Worm (Caenorhabditis elegans) whole organism, L4 larva: ENCODE data around the gene sek-3.

Experiments
- F26F4.8 ChIP-seq: fragments of 200-800 bp; sonication (Bioruptor generic); conservative IDR thresholded peaks from 2 replicates; pipeline ENCODE4 v1.3.6; 2022; ENCODE audit warnings: missing genetic modification characterization, missing compliant biosample characterization
- F49E8.2 ChIP-seq: sonication (generic microtip); optimal IDR thresholded peaks from 2 replicates; lab custom pipeline; 2016; ENCODE audit warnings: missing compliant biosample characterization, mild to moderate bottlenecking, missing genetic modification characterization, borderline replicate concordance
- R02D3.7 ChIP-seq: fragments of 150-350 bp; sonication (generic microtip); optimal IDR thresholded peaks from 3 replicates; lab custom pipeline; 2014; ENCODE audit warnings: missing biosample characterization, missing genetic modification characterization
- T20F7.1 ChIP-seq: fragments of 200-800 bp; sonication (Bioruptor generic); optimal IDR thresholded peaks from 2 replicates; lab custom pipeline; 2018; ENCODE audit warnings: mild to moderate bottlenecking, missing genetic modification characterization, missing compliant biosample characterization
- T26A8.4 ChIP-seq: fragments of 200-800 bp; sonication (Bioruptor generic); IDR thresholded peaks from 2 replicates; pipeline ENCODE4 v1.3.6; 2022; ENCODE audit warnings: missing genetic modification characterization, missing compliant biosample characterization
- aha-1 ChIP-seq: fragments of 150-350 bp; peaks from one replicate; lab custom pipeline; 2014; ENCODE audit warnings: missing biosample characterization, missing genetic modification characterization
- aly-2 ChIP-seq: sonication (generic microtip); optimal IDR thresholded peaks from 2 replicates; lab custom pipeline; 2018; ENCODE audit warnings: missing biosample characterization, missing genetic modification characterization
- attf-4 ChIP-seq: sonication (generic microtip); optimal IDR thresholded peaks from 3 replicates; lab custom pipeline; 2017; ENCODE audit warnings: missing biosample characterization, missing genetic modification characterization
- ceh-20 ChIP-seq: fragments of 200-800 bp; sonication (Bioruptor generic); IDR thresholded peaks from 2 replicates; pipeline ENCODE4 v1.3.6; 2022; ENCODE audit warnings: missing genetic modification reagents, missing genetic modification characterization, missing compliant biosample characterization
- ceh-62 ChIP-seq: sonication (generic microtip); optimal IDR thresholded peaks from 2 replicates; lab custom pipeline; 2017; ENCODE audit warnings: missing biosample characterization, missing genetic modification characterization
- ctbp-1 ChIP-seq: fragments of 200-800 bp; sonication (Bioruptor generic); IDR thresholded peaks from 2 replicates; pipeline ENCODE4 v1.3.6; 2022; ENCODE audit warnings: missing genetic modification reagents, missing genetic modification characterization, missing compliant biosample characterization
- daf-16 ChIP-seq, 3 experiments: sonication (generic microtip); optimal IDR thresholded peaks; 2 replicates each; lab custom pipeline; 2016 to 2017; ENCODE audit warnings: missing genetic modification characterization in 3 of 3, missing genetic modification reagents in 3 of 3, mild to moderate bottlenecking in 2 of 3, missing compliant biosample characterization in 2 of 3, missing biosample characterization in 1 of 3, moderate library complexity in 1 of 3
- daf-19 ChIP-seq: fragments of 200-800 bp; sonication (Bioruptor generic); conservative IDR thresholded peaks from 2 replicates; pipeline ENCODE4 v1.3.6; 2022; ENCODE audit warnings: missing genetic modification characterization, missing compliant biosample characterization
- daf-8 ChIP-seq: fragments of 200-800 bp; sonication (Bioruptor generic); IDR thresholded peaks from 2 replicates; pipeline ENCODE4 v1.3.6; 2022; ENCODE audit warnings: missing genetic modification characterization, missing compliant biosample characterization
- dmd-6 ChIP-seq: fragments of 200-800 bp; sonication (Bioruptor generic); IDR thresholded peaks from 2 replicates; pipeline ENCODE4 v1.3.6; 2022; ENCODE audit warnings: missing genetic modification reagents, missing genetic modification characterization, missing compliant biosample characterization
- dmd-8 ChIP-seq: fragments of 200-800 bp; sonication (Bioruptor generic); IDR thresholded peaks from 2 replicates; pipeline ENCODE4 v1.3.6; 2022; ENCODE audit warnings: missing genetic modification characterization, missing compliant biosample characterization
- dmd-9 ChIP-seq: fragments of 200-800 bp; sonication (Bioruptor generic); IDR thresholded peaks from 2 replicates; pipeline ENCODE4 v1.3.6; 2022; ENCODE audit warnings: missing genetic modification reagents, missing genetic modification characterization, missing compliant biosample characterization
- duxl-1 ChIP-seq: sonication (generic microtip); optimal IDR thresholded peaks from 2 replicates; lab custom pipeline; 2016; ENCODE audit warnings: mild to moderate bottlenecking, missing genetic modification characterization, moderate library complexity, missing compliant biosample characterization; ENCODE audit not compliant: poor library complexity
- dve-1 ChIP-seq: sonication (generic microtip); optimal IDR thresholded peaks from 2 replicates; lab custom pipeline; 2017; ENCODE audit warnings: antibody characterized with exemption, mild to moderate bottlenecking, missing genetic modification characterization, missing compliant biosample characterization; ENCODE audit not compliant: insufficient read depth
- egl-43 ChIP-seq: fragments of 200-800 bp; sonication (Bioruptor generic); IDR thresholded peaks from 2 replicates; pipeline ENCODE4 v1.3.6; 2022; ENCODE audit warnings: missing genetic modification reagents, missing genetic modification characterization, missing compliant biosample characterization
- hlh-11 ChIP-seq: fragments of 200-800 bp; sonication (Bioruptor generic); optimal IDR thresholded peaks from 2 replicates; lab custom pipeline; 2018; ENCODE audit warnings: mild to moderate bottlenecking, missing genetic modification characterization, missing compliant biosample characterization
- hlh-30 ChIP-seq: sonication (generic microtip); optimal IDR thresholded peaks from 2 replicates; lab custom pipeline; 2017; ENCODE audit warnings: antibody characterized with exemption, mild to moderate bottlenecking, missing genetic modification characterization, missing compliant biosample characterization; ENCODE audit not compliant: insufficient read depth
- hmg-1.1 ChIP-seq: fragments of 200-800 bp; sonication (Bioruptor generic); IDR thresholded peaks from 2 replicates; pipeline ENCODE4 v1.3.6; 2022; ENCODE audit warnings: missing genetic modification reagents, missing genetic modification characterization, missing compliant biosample characterization
- jun-1 ChIP-seq: fragments of 150-350 bp; optimal IDR thresholded peaks from 2 replicates; lab custom pipeline; 2014; ENCODE audit warnings: missing biosample characterization, missing genetic modification reagents, missing genetic modification characterization
- lin-13 ChIP-seq: fragments of 150-350 bp; optimal IDR thresholded peaks from 2 replicates; lab custom pipeline; 2014; ENCODE audit warnings: missing biosample characterization, missing genetic modification reagents, missing genetic modification characterization
- mdl-1 ChIP-seq, 2 experiments: fragments of 150-350 bp in 1 of 2; sonication (generic microtip) in 1 of 2; optimal IDR thresholded peaks; 2 replicates each; lab custom pipeline; 2014 to 2017; ENCODE audit warnings: missing biosample characterization in 2 of 2, missing genetic modification characterization in 2 of 2
- mdt-29 ChIP-seq: fragments of 200-800 bp; sonication (Bioruptor generic); IDR thresholded peaks from 2 replicates; pipeline ENCODE4 v1.3.6; 2022; ENCODE audit warnings: missing genetic modification reagents, missing genetic modification characterization, missing compliant biosample characterization
- mep-1 ChIP-seq: fragments of 150-350 bp; sonication (generic microtip); optimal IDR thresholded peaks from 3 replicates; lab custom pipeline; 2014; ENCODE audit warnings: missing biosample characterization, missing genetic modification characterization
- mes-2 ChIP-seq: sonication (generic microtip); optimal IDR thresholded peaks from 2 replicates; lab custom pipeline; 2016; ENCODE audit warnings: missing genotype, mild to moderate bottlenecking, missing genetic modification characterization, missing compliant biosample characterization; ENCODE audit not compliant: poor library complexity, severe bottlenecking
- mxl-2 ChIP-seq: fragments of 200-800 bp; sonication (Bioruptor generic); conservative IDR thresholded peaks from 2 replicates; pipeline ENCODE4 v1.3.6; 2022; ENCODE audit warnings: missing genetic modification reagents, missing genetic modification characterization, missing compliant biosample characterization
- mxl-3 ChIP-seq: fragments of 200-800 bp; sonication (Bioruptor generic); optimal IDR thresholded peaks from 2 replicates; lab custom pipeline; 2018; ENCODE audit warnings: mild to moderate bottlenecking, missing genetic modification characterization, missing compliant biosample characterization
- nhr-102 ChIP-seq: sonication (generic microtip); optimal IDR thresholded peaks from 2 replicates; lab custom pipeline; 2016; ENCODE audit warnings: mild to moderate bottlenecking, missing genetic modification characterization, moderate library complexity, missing compliant biosample characterization
- nhr-25 ChIP-seq: sonication (generic microtip); optimal IDR thresholded peaks from 2 replicates; lab custom pipeline; 2017; ENCODE audit warnings: missing genetic modification characterization, mild to moderate bottlenecking, missing compliant biosample characterization, antibody characterized with exemption, moderate library complexity, borderline replicate concordance; ENCODE audit not compliant: insufficient read depth
- nhr-28 ChIP-seq: fragments of 150-350 bp; optimal IDR thresholded peaks from 2 replicates; lab custom pipeline; 2014; ENCODE audit warnings: missing biosample characterization, missing genetic modification characterization
- nhr-41 ChIP-seq: fragments of 200-800 bp; sonication (Bioruptor generic); IDR thresholded peaks from 2 replicates; pipeline ENCODE4 v1.3.6; 2022; ENCODE audit warnings: missing genetic modification reagents, missing genetic modification characterization, missing compliant biosample characterization
- nhr-42 ChIP-seq: fragments of 200-800 bp; sonication (Bioruptor generic); IDR thresholded peaks from 2 replicates; pipeline ENCODE4 v1.3.6; 2022; ENCODE audit warnings: missing genetic modification characterization, missing compliant biosample characterization
- nhr-6 ChIP-seq: fragments of 150-350 bp; optimal IDR thresholded peaks from 2 replicates; lab custom pipeline; 2014; ENCODE audit warnings: missing biosample characterization, missing genetic modification characterization
- nhr-76 ChIP-seq: fragments of 150-350 bp; optimal IDR thresholded peaks from 2 replicates; lab custom pipeline; 2014; ENCODE audit warnings: missing biosample characterization, missing genetic modification characterization
- nhr-77 ChIP-seq: fragments of 150-350 bp; optimal IDR thresholded peaks from 2 replicates; lab custom pipeline; 2014; ENCODE audit warnings: missing biosample characterization, missing genetic modification characterization
- rbr-2 ChIP-seq: sonication (generic microtip); optimal IDR thresholded peaks from 2 replicates; lab custom pipeline; 2016; ENCODE audit warnings: missing genotype, missing genetic modification characterization, missing compliant biosample characterization
- set-16 ChIP-seq: fragments of 200-800 bp; sonication (Bioruptor generic); IDR thresholded peaks from 2 replicates; pipeline ENCODE4 v1.3.6; 2022; ENCODE audit warnings: missing genetic modification reagents, missing genetic modification characterization, missing compliant biosample characterization
- skn-1 ChIP-seq: fragments of 150-350 bp; optimal IDR thresholded peaks from 2 replicates; lab custom pipeline; 2014; ENCODE audit warnings: missing biosample characterization, missing genetic modification characterization
- snpc-1.2 ChIP-seq: fragments of 200-800 bp; sonication (Bioruptor generic); IDR thresholded peaks from 2 replicates; pipeline ENCODE4 v1.3.6; 2022; ENCODE audit warnings: missing genetic modification reagents, missing genetic modification characterization, missing compliant biosample characterization
- spr-3 ChIP-seq: fragments of 200-800 bp; sonication (Bioruptor generic); optimal IDR thresholded peaks from 2 replicates; lab custom pipeline; 2018; ENCODE audit warnings: mild to moderate bottlenecking, missing genetic modification characterization, missing compliant biosample characterization
- tag-97 ChIP-seq: fragments of 200-800 bp; sonication (Bioruptor generic); IDR thresholded peaks from 2 replicates; pipeline ENCODE4 v1.3.6; 2022; ENCODE audit warnings: missing genetic modification characterization, missing compliant biosample characterization
- unc-62 ChIP-seq, 3 experiments: fragments of 150-350 bp in 1 of 3; sonication (generic microtip); optimal IDR thresholded peaks in 2 of 3; peaks in 1 of 3; 1 replicate in 1 of 3; 2 replicates in 2 of 3; lab custom pipeline; 2014 to 2017; ENCODE audit warnings: missing biosample characterization in 3 of 3, missing genetic modification characterization in 3 of 3, missing genetic modification reagents in 3 of 3, missing genotype in 1 of 3
- zfp-2 ChIP-seq: sonication (generic microtip); optimal IDR thresholded peaks from 2 replicates; lab custom pipeline; 2016; ENCODE audit warnings: mild to moderate bottlenecking, missing genetic modification characterization, missing compliant biosample characterization
- ztf-7 ChIP-seq: fragments of 150-350 bp; optimal IDR thresholded peaks from 2 replicates; lab custom pipeline; 2014; ENCODE audit warnings: missing biosample characterization, missing genetic modification characterization

Gene sek-3

ce11 chrX:4970863-4971345 lies 46.8 kb upstream of the sek-3 start, which contains the start of gene calu-1 (continued):
- no peak for TF ChIP-seq nhr-41 (GFP tag; lab: Robert Waterston, UW)

- TF ChIP-seq mxl-3 (GFP tag; lab: Kevin White, UChicago): peak; percentile 67
- peak; percentile 50 for TF ChIP-seq nhr-28 (tag; lab: Kevin White, UChicago)
- peak; percentile 59 for TF ChIP-seq dve-1 (tag; lab: Kevin White, UChicago)
- peak; percentile 51; the same call in 1 of the 2 replicates for TF ChIP-seq set-16
- TF ChIP-seq nhr-25 (tag; lab: Kevin White, UChicago): peak; percentile 68
- peak in 1 of 2 experiments; percentile 88 for TF ChIP-seq unc-62 (GFP tag; optimal IDR thresholded peaks at IDR 0.05 in 1 of 2; lab: Kevin White, UChicago)
- TF ChIP-seq unc-62 (tag; optimal IDR thresholded peaks at IDR 0.05; lab: Kevin White, UChicago): no peak
- TF ChIP-seq ztf-7 (tag; lab: Kevin White, UChicago): no peak
- no peak for TF ChIP-seq aly-2 (tag; lab: Kevin White, UChicago)
- peak; percentile 35 for TF ChIP-seq dmd-6 (GFP tag; lab: Robert Waterston, UW)
- TF ChIP-seq hmg-1.1 (GFP tag; lab: Robert Waterston, UW): peak; percentile 63
- peak; percentile 10 for TF ChIP-seq lin-13
- no peak for TF ChIP-seq attf-4 (tag; lab: Kevin White, UChicago)
- no peak for TF ChIP-seq tag-97 (GFP tag; lab: Robert Waterston, UW)
- no peak for TF ChIP-seq daf-16 (GFP tag; optimal IDR thresholded peaks at IDR 0.05; lab: Kevin White, UChicago)
- TF ChIP-seq daf-16 (tag; optimal IDR thresholded peaks at IDR 0.05; lab: Kevin White, UChicago): peak; percentile 17
- TF ChIP-seq ceh-62 (tag; lab: Kevin White, UChicago): no peak
- peak; percentile 62 for TF ChIP-seq mes-2 (tag; lab: Kevin White, UChicago)
- no peak for TF ChIP-seq egl-43
- TF ChIP-seq mdl-1 (tag; optimal IDR thresholded peaks at IDR 0.05; lab: Kevin White, UChicago): peak; percentile 25 to 87
- TF ChIP-seq skn-1 (tag; lab: Kevin White, UChicago): no peak
- TF ChIP-seq hlh-30: peak; percentile 93
- TF ChIP-seq ctbp-1 (GFP tag; lab: Robert Waterston, UW): no peak
- no peak for TF ChIP-seq daf-19 (GFP tag; lab: Robert Waterston, UW)
- peak; percentile 58 for TF ChIP-seq mep-1
- 0 out of 2 replicates have a peak, but pooled peaks have one; percentile 21 for TF ChIP-seq nhr-42 (GFP tag; lab: Robert Waterston, UW)
- TF ChIP-seq spr-3 (GFP tag; lab: Kevin White, UChicago): no peak
- TF ChIP-seq F49E8.2 (tag; lab: Kevin White, UChicago): no peak
- no peak for TF ChIP-seq F26F4.8 (GFP tag; lab: Robert Waterston, UW)
- TF ChIP-seq T26A8.4 (GFP tag; lab: Robert Waterston, UW): no peak
- TF ChIP-seq nhr-102 (tag; lab: Kevin White, UChicago): no peak
- TF ChIP-seq mxl-2: no peak
- TF ChIP-seq T20F7.1 (GFP tag; lab: Kevin White, UChicago): no peak
- no peak for TF ChIP-seq nhr-76 (tag; lab: Kevin White, UChicago)
- TF ChIP-seq dmd-9: no peak
- no peak; the same call in 1 of the 2 replicates for TF ChIP-seq snpc-1.2 (GFP tag; lab: Robert Waterston, UW)
- TF ChIP-seq jun-1: no peak
- no peak for TF ChIP-seq daf-8 (GFP tag; lab: Robert Waterston, UW)
- peak; percentile 41 for TF ChIP-seq nhr-6 (tag; lab: Kevin White, UChicago)
- no peak for TF ChIP-seq zfp-2
- no peak for TF ChIP-seq dmd-8 (GFP tag; lab: Robert Waterston, UW)
- no peak for TF ChIP-seq R02D3.7 (tag; lab: Kevin White, UChicago)
- TF ChIP-seq duxl-1 (tag; lab: Kevin White, UChicago): peak; percentile 35
- peak; percentile 91 for TF ChIP-seq aha-1 (tag; lab: Kevin White, UChicago)
- peak; percentile 16 for TF ChIP-seq nhr-77 (tag; lab: Kevin White, UChicago)
- peak; percentile 34 for TF ChIP-seq rbr-2 (tag; lab: Kevin White, UChicago)
- TF ChIP-seq hlh-11 (tag; lab: Kevin White, UChicago): peak; percentile 40
- no peak for TF ChIP-seq mdt-29
- TF ChIP-seq ceh-20 (GFP tag; lab: Robert Waterston, UW): 0 out of 2 replicates have a peak, but pooled peaks have one; percentile 13
Measured at ce11 chrX:4971427-4971826, 46.3 kb upstream of the sek-3 start.
